Worm (Caenorhabditis elegans) whole organism, L2 larva: ENCODE measurements around the gene npr-2.

Experiments
- C34F6.9 ChIP-seq: fragments of 150-350 bp; optimal IDR thresholded peaks from 2 replicates; lab custom pipeline; 2014; ENCODE audit warnings: missing biosample characterization, missing genetic modification characterization
- F13H6.1 ChIP-seq: sonication (generic microtip); optimal IDR thresholded peaks from 2 replicates; lab custom pipeline; 2016; ENCODE audit warnings: missing genetic modification characterization, missing compliant biosample characterization
- Y55F3AM.14 ChIP-seq: fragments of 200-800 bp; sonication (Bioruptor generic); optimal IDR thresholded peaks from 2 replicates; lab custom pipeline; 2018; ENCODE audit warnings: mild to moderate bottlenecking, missing genetic modification characterization, missing compliant biosample characterization
- ZK546.5 ChIP-seq: sonication (generic microtip); optimal IDR thresholded peaks from 2 replicates; lab custom pipeline; 2017; ENCODE audit warnings: missing biosample characterization, missing genetic modification characterization
- alr-1 ChIP-seq: fragments of 150-350 bp; optimal IDR thresholded peaks from 2 replicates; lab custom pipeline; 2014; ENCODE audit warnings: missing biosample characterization, missing genetic modification characterization
- ama-1 ChIP-seq: fragments of 150-350 bp; optimal IDR thresholded peaks from 2 replicates; lab custom pipeline; 2018; ENCODE audit warnings: inconsistent platforms
- blmp-1 ChIP-seq: sonication (generic microtip); optimal IDR thresholded peaks from 2 replicates; lab custom pipeline; 2017; ENCODE audit warnings: missing genetic modification characterization, mild to moderate bottlenecking, missing compliant biosample characterization, antibody characterized with exemption, moderate library complexity; ENCODE audit not compliant: insufficient read depth
- ceh-16 ChIP-seq: fragments of 150-350 bp; optimal IDR thresholded peaks from 2 replicates; lab custom pipeline; 2014; ENCODE audit warnings: missing biosample characterization, missing genetic modification characterization
- ceh-82 ChIP-seq: fragments of 150-350 bp; optimal IDR thresholded peaks from 2 replicates; lab custom pipeline; 2014; ENCODE audit warnings: missing biosample characterization, missing genetic modification characterization
- crh-2 ChIP-seq: sonication (generic microtip); optimal IDR thresholded peaks from 2 replicates; lab custom pipeline; 2017; ENCODE audit warnings: missing biosample characterization, missing genetic modification characterization
- dmd-4 ChIP-seq: sonication (generic microtip); optimal IDR thresholded peaks from 2 replicates; lab custom pipeline; 2017; ENCODE audit warnings: missing biosample characterization, missing genetic modification characterization
- egl-27 ChIP-seq: sonication (generic microtip); optimal IDR thresholded peaks from 3 replicates; lab custom pipeline; 2017; ENCODE audit warnings: missing biosample characterization, missing genetic modification reagents, missing genetic modification characterization
- elt-1 ChIP-seq: fragments of 150-350 bp; optimal IDR thresholded peaks from 2 replicates; lab custom pipeline; 2014; ENCODE audit warnings: missing biosample characterization, missing genetic modification characterization
- elt-3 ChIP-seq: sonication (generic microtip); optimal IDR thresholded peaks from 2 replicates; lab custom pipeline; 2017; ENCODE audit warnings: missing biosample characterization, missing genetic modification characterization
- fos-1 ChIP-seq: fragments of 150-350 bp; optimal IDR thresholded peaks from 2 replicates; lab custom pipeline; 2014; ENCODE audit warnings: missing biosample characterization, missing genetic modification characterization
- gmeb-1 ChIP-seq: fragments of 150-350 bp; optimal IDR thresholded peaks from 2 replicates; lab custom pipeline; 2014; ENCODE audit warnings: missing biosample characterization, missing genetic modification characterization
- lin-11 ChIP-seq: fragments of 150-350 bp; sonication (generic microtip); optimal IDR thresholded peaks from 2 replicates; lab custom pipeline; 2014; ENCODE audit warnings: missing biosample characterization, missing genetic modification characterization, inconsistent platforms, mixed read lengths
- lin-13 ChIP-seq: fragments of 150-350 bp; optimal IDR thresholded peaks from 2 replicates; lab custom pipeline; 2014; ENCODE audit warnings: missing biosample characterization, missing genetic modification reagents, missing genetic modification characterization
- lin-39 ChIP-seq: fragments of 150-350 bp; optimal IDR thresholded peaks from 2 replicates; lab custom pipeline; 2014; ENCODE audit warnings: missing biosample characterization, missing genetic modification reagents, missing genetic modification characterization
- lsy-2 ChIP-seq, 2 experiments: fragments of 150-350 bp in 1 of 2; sonication (generic microtip) in 1 of 2; optimal IDR thresholded peaks; 2 replicates each; lab custom pipeline; 2014 to 2017; ENCODE audit warnings: missing biosample characterization in 2 of 2, missing genetic modification characterization in 2 of 2
- mbf-1 ChIP-seq: sonication (generic microtip); optimal IDR thresholded peaks from 2 replicates; lab custom pipeline; 2017; ENCODE audit warnings: missing biosample characterization, missing genetic modification characterization
- mdl-1 ChIP-seq, 2 experiments: fragments of 150-350 bp in 1 of 2; sonication (generic microtip) in 1 of 2; optimal IDR thresholded peaks; 2 replicates each; lab custom pipeline; 2017; ENCODE audit warnings: missing biosample characterization in 2 of 2, missing genetic modification characterization in 2 of 2
- nhr-10 ChIP-seq: sonication (generic microtip); optimal IDR thresholded peaks from 2 replicates; lab custom pipeline; 2017; ENCODE audit warnings: missing biosample characterization, missing genetic modification characterization
- nhr-129 ChIP-seq: fragments of 150-350 bp; optimal IDR thresholded peaks from 2 replicates; lab custom pipeline; 2014; ENCODE audit warnings: missing biosample characterization, missing genetic modification characterization
- nhr-21 ChIP-seq: fragments of 150-350 bp; optimal IDR thresholded peaks from 2 replicates; lab custom pipeline; 2014; ENCODE audit warnings: missing biosample characterization, missing genetic modification characterization
- nhr-23 ChIP-seq: fragments of 150-350 bp; optimal IDR thresholded peaks from 2 replicates; lab custom pipeline; 2014; ENCODE audit warnings: missing biosample characterization, missing genetic modification reagents, missing genetic modification characterization
- nhr-237 ChIP-seq: fragments of 150-350 bp; optimal IDR thresholded peaks from 2 replicates; lab custom pipeline; 2014; ENCODE audit warnings: missing biosample characterization, missing genetic modification characterization
- nhr-25 ChIP-seq: fragments of 150-350 bp; sonication (generic microtip); optimal IDR thresholded peaks from 3 replicates; lab custom pipeline; 2014; ENCODE audit warnings: missing biosample characterization, missing genetic modification characterization
- nhr-6 ChIP-seq: fragments of 150-350 bp; optimal IDR thresholded peaks from 2 replicates; lab custom pipeline; 2014; ENCODE audit warnings: missing biosample characterization, missing genetic modification characterization
- peb-1 ChIP-seq: fragments of 150-350 bp; optimal IDR thresholded peaks from 2 replicates; lab custom pipeline; 2014; ENCODE audit warnings: missing biosample characterization, missing genetic modification characterization
- sem-4 ChIP-seq: fragments of 150-350 bp; optimal IDR thresholded peaks from 2 replicates; lab custom pipeline; 2014; ENCODE audit warnings: missing biosample characterization, missing genetic modification reagents, missing genetic modification characterization
- skn-1 ChIP-seq: sonication (generic microtip); optimal IDR thresholded peaks from 2 replicates; lab custom pipeline; 2017; ENCODE audit warnings: missing biosample characterization, missing genetic modification characterization
- sma-3 ChIP-seq: sonication (generic microtip); optimal IDR thresholded peaks from 2 replicates; lab custom pipeline; 2016; ENCODE audit warnings: missing genetic modification reagents, missing genetic modification characterization, missing compliant biosample characterization
- sma-9 ChIP-seq, 2 experiments: fragments of 150-350 bp in 1 of 2; sonication (generic microtip) in 1 of 2; optimal IDR thresholded peaks; 2 replicates each; lab custom pipeline; 2014 to 2016; ENCODE audit warnings: missing genetic modification characterization in 2 of 2, mild to moderate bottlenecking in 1 of 2, missing biosample characterization in 1 of 2, missing compliant biosample characterization in 1 of 2, missing genetic modification reagents in 1 of 2, moderate library complexity in 1 of 2
- snpc-4 ChIP-seq: fragments of 150-350 bp; optimal IDR thresholded peaks from 2 replicates; lab custom pipeline; 2014; ENCODE audit warnings: missing biosample characterization, missing genetic modification characterization
- unc-39 ChIP-seq: fragments of 150-350 bp; optimal IDR thresholded peaks from 2 replicates; lab custom pipeline; 2014; ENCODE audit warnings: missing biosample characterization, missing genetic modification characterization
- unc-55 ChIP-seq: fragments of 150-350 bp; sonication (generic microtip); optimal IDR thresholded peaks from 3 replicates; lab custom pipeline; 2014; ENCODE audit warnings: missing biosample characterization, missing genetic modification reagents, missing genetic modification characterization
- unc-62 ChIP-seq: fragments of 150-350 bp; optimal IDR thresholded peaks from 2 replicates; lab custom pipeline; 2014; ENCODE audit warnings: missing biosample characterization, missing genetic modification reagents, missing genetic modification characterization
- zag-1 ChIP-seq: fragments of 150-350 bp; optimal IDR thresholded peaks from 2 replicates; lab custom pipeline; 2014; ENCODE audit warnings: missing biosample characterization, missing genetic modification characterization
- ztf-1 ChIP-seq: fragments of 200-800 bp; sonication (Bioruptor generic); conservative IDR thresholded peaks from 2 replicates; pipeline ENCODE4 v1.3.6; 2022; ENCODE audit warnings: missing genetic modification characterization, missing compliant biosample characterization
- ztf-11 ChIP-seq: sonication (generic microtip); optimal IDR thresholded peaks from 2 replicates; lab custom pipeline; 2017; ENCODE audit warnings: missing biosample characterization, missing genetic modification characterization
- ztf-4 ChIP-seq: fragments of 150-350 bp; optimal IDR thresholded peaks from 2 replicates; lab custom pipeline; 2014; ENCODE audit warnings: missing biosample characterization, missing genetic modification characterization

The npr-2 gene

DNA sequence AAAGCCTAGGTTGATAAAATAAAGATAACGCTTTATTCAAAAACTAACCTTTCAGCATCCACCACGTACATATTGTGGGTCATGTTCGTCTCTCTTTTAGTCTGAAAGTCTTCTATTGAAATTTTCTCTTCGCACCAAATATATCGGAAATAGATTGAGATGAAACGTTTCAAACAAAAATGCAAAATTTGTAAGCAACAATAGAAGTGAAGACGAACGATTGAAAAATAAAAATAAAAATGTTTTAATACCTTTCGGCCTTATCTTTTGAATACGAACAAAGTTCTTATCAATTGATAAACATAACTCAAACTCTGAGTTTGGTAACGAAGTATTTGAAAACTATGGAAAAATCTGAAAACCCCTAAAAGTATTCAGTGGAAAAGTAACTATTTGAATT is 46.9 kb downstream of the npr-2 start, which contains the start of gene F56H11.2:
Gene F56H11.2 (minus strand): TSS at position 101 of the 400 bp plus-strand sequence.
- TF ChIP-seq ceh-16, result no peak
- no peak for TF ChIP-seq mdl-1 (tag; optimal IDR thresholded peaks at IDR 0.05; lab: Kevin White, UChicago)

DNA sequence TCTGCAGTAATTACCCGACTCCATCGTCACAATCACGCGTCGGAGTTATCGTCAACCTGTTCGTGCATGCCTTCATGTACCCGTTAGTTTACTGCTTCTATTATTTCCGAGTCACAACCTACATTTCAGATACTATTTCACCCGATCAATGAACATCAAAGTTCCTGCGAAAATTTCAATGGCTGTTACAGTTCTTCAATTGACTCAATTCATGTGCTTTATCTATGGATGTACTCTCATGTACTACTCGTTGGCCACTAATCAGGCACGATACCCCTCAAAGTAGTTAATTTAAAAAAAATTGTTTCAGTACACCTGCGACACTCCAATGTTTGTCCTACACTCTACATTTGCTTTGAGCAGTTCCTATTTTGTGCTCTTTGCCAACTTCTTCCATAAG is 49.2 kb downstream of the npr-2 start:
- TF ChIP-seq alr-1 (tag; lab: Kevin White, UChicago) (no peak), lin-13 (GFP tag; lab: Kevin White, UChicago) (no peak), dmd-4 (tag; lab: Kevin White, UChicago) (no peak), skn-1 (tag; lab: Kevin White, UChicago) (no peak), ZK546.5 (tag; lab: Kevin White, UChicago) (no peak)

DNA sequence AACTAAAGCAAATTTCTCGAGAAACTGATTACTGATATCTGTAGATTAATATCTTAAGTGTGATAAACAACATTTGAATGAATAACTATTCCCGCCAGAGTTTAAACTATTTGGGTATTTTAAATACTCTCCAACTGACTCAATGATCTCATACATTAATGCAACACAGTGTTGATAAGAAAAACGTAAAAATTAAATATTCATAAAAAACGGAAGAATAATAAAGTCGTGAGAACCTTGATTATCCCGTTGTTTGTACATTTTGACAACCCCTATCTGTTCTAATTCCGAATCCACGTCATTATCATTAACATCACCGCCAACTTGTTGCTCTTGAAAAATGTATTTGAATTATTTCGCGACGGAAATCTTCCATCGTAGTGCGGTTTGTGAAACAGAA is 50.3 kb downstream of the npr-2 start, which contains the start of gene elo-7:
Gene elo-7 (plus strand): TSS at position 301 of the 400 bp plus-strand sequence.
- TF ChIP-seq elt-3 (tag; lab: Kevin White, UChicago) (no peak), crh-2 (tag; lab: Kevin White, UChicago) (no peak), nhr-23 (tag; lab: Kevin White, UChicago) (no peak), sma-9 (GFP tag; optimal IDR thresholded peaks at IDR 0.05; lab: Kevin White, UChicago) (no peak), sma-9 (tag; optimal IDR thresholded peaks at IDR 0.05; lab: Kevin White, UChicago) (no peak), mbf-1 (tag; lab: Kevin White, UChicago) (no peak), ZK546.5 (tag; lab: Kevin White, UChicago) (no peak), unc-39 (tag; lab: Kevin White, UChicago) (no peak), sem-4 (tag; lab: Kevin White, UChicago) (no peak)

DNA sequence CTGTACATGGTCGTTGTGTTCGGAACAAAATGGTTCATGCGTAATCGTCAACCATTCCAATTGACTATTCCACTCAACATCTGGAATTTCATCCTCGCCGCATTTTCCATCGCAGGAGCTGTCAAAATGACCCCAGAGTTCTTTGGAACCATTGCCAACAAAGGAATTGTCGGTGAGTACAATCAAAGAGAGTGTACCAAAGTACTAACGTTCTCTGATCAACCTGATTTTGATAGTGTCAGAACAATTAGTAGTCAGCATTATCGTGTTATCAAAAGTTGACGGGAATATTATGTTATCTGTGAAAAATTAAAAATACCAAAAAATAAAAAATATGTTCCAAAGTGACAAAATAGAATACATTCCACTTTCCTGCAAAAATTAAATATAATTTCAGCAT is 52.9 kb downstream of the npr-2 start:
- TF ChIP-seq lin-13 (GFP tag; lab: Kevin White, UChicago), result no peak
- peak; percentile 5 for TF ChIP-seq fos-1 (tag; lab: Kevin White, UChicago)

DNA sequence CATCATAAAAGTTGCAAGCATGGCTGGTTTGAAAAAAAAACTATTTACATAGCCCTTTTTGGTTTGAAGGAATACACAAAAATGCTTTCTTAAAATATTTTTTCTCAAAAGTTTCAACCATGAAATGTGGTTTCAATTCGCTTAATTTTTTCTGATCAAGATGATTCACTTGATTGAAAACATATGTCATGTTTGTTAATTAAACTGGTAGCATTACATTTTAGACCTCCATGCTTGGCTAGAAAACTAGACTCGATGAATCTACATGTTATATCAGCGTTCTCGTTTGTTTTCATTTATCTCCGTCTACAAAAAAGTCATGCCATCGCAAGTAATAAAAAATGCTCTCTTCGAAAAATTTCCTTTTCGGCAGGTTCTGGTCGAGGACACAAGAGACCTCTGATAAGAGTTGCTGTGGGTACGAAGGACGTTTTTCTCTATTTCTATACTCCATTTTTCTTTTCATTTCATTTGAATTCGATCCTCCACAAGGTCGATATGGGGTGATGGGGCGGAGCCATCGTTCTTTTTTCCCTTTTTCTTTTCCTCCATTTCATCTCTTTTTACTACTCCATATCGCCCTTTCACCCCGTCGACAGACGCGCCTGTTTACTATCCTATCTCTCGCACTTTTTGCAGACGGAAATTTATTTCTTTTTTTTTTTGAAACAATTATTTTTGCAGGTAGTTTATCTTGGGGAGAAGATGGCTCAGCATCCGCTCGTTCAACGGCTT is 54.1 kb downstream of the npr-2 start, which contains the start of gene elo-1:
Gene elo-1 (plus strand): TSS at position 685 of the 735 bp plus-strand sequence.
- TF ChIP-seq unc-62 (no peak), Y55F3AM.14 (no peak), ztf-11 (tag; lab: Kevin White, UChicago) (no peak), ceh-16 (no peak), ztf-4 (no peak), elt-1 (tag; lab: Kevin White, UChicago) (no peak), peb-1 (tag; lab: Kevin White, UChicago) (no peak), C34F6.9 (no peak), zag-1 (tag; lab: Kevin White, UChicago) (no peak), crh-2 (tag; lab: Kevin White, UChicago) (peak; percentile 64), alr-1 (tag; lab: Kevin White, UChicago) (no peak), mbf-1 (tag; lab: Kevin White, UChicago) (no peak), sma-3 (GFP tag; lab: Kevin White, UChicago) (peak; percentile 61), blmp-1 (tag; lab: Kevin White, UChicago) (peak; percentile 82), F13H6.1 (tag; lab: Kevin White, UChicago) (peak; percentile 42), lin-11 (tag; lab: Kevin White, UChicago) (no peak), nhr-237 (tag; lab: Kevin White, UChicago) (no peak), sma-9 (GFP tag; optimal IDR thresholded peaks at IDR 0.05; lab: Kevin White, UChicago) (peak; percentile 69), sma-9 (tag; optimal IDR thresholded peaks at IDR 0.05; lab: Kevin White, UChicago) (no peak), ama-1 (lab: Kevin White, UChicago) (no peak), nhr-25 (peak; percentile 34), egl-27 (tag; lab: Kevin White, UChicago) (peak; percentile 27), nhr-129 (peak; percentile 30), lin-39 (tag; lab: Kevin White, UChicago) (no peak), lsy-2 (tag; optimal IDR thresholded peaks at IDR 0.05; lab: Kevin White, UChicago) (peak in 1 of 2 experiments; percentile 16), nhr-6 (peak; percentile 12), fos-1 (tag; lab: Kevin White, UChicago) (peak; percentile 80), nhr-10 (tag; lab: Kevin White, UChicago) (no peak), nhr-21 (tag; lab: Kevin White, UChicago) (no peak), elt-3 (tag; lab: Kevin White, UChicago) (no peak), mdl-1 (tag; optimal IDR thresholded peaks at IDR 0.05; lab: Kevin White, UChicago) (no peak), unc-55 (no peak), dmd-4 (tag; lab: Kevin White, UChicago) (no peak), snpc-4 (tag; lab: Kevin White, UChicago) (no peak), gmeb-1 (tag; lab: Kevin White, UChicago) (peak; percentile 57), lin-13 (GFP tag; lab: Kevin White, UChicago) (peak; percentile 28), ztf-1 (GFP tag; lab: Robert Waterston, UW) (no peak), ceh-82 (tag; lab: Kevin White, UChicago) (no peak), ZK546.5 (tag; lab: Kevin White, UChicago) (no peak)
